Worm (Caenorhabditis elegans) whole organism, L3 larva: ENCODE data around the gene ckb-4.
A peak's percentile ranks its signal among the peaks of the same experiment; 100 is the strongest.

Experiments
- ZK546.5 ChIP-seq: sonication (generic microtip); optimal IDR thresholded peaks from 2 replicates; lab custom pipeline; 2017; ENCODE audit warnings: missing biosample characterization, missing genetic modification characterization
- aly-2 ChIP-seq: fragments of 150-350 bp; optimal IDR thresholded peaks from 2 replicates; lab custom pipeline; 2014; ENCODE audit warnings: missing biosample characterization, missing genetic modification characterization
- ama-1 ChIP-seq: fragments of 150-350 bp; optimal IDR thresholded peaks from 2 replicates; lab custom pipeline; 2018
- ceh-16 ChIP-seq: sonication (generic microtip); optimal IDR thresholded peaks from 2 replicates; lab custom pipeline; 2017; ENCODE audit warnings: missing biosample characterization, missing genetic modification characterization
- ceh-28 ChIP-seq: fragments of 150-350 bp; optimal IDR thresholded peaks from 2 replicates; lab custom pipeline; 2014; ENCODE audit warnings: missing biosample characterization, missing genetic modification reagents, missing genetic modification characterization
- ceh-9 ChIP-seq: sonication (generic microtip); optimal IDR thresholded peaks from 2 replicates; lab custom pipeline; 2018; ENCODE audit warnings: missing biosample characterization, missing genetic modification characterization
- daf-12 ChIP-seq: fragments of 150-350 bp; optimal IDR thresholded peaks from 2 replicates; lab custom pipeline; 2014; ENCODE audit warnings: missing biosample characterization, missing genetic modification reagents, missing genetic modification characterization
- egl-5 ChIP-seq: fragments of 150-350 bp; optimal IDR thresholded peaks from 2 replicates; lab custom pipeline; 2017; ENCODE audit warnings: missing biosample characterization, missing genetic modification reagents, missing genetic modification characterization, inconsistent platforms
- elt-1 ChIP-seq: fragments of 150-350 bp; optimal IDR thresholded peaks from 2 replicates; lab custom pipeline; 2014; ENCODE audit warnings: missing biosample characterization, missing genetic modification characterization
- elt-3 ChIP-seq, 3 experiments: fragments of 150-350 bp in 1 of 3; sonication (generic microtip) in 2 of 3; optimal IDR thresholded peaks; 2 replicates in 2 of 3; 4 replicates in 1 of 3; lab custom pipeline; 2014 to 2017; ENCODE audit warnings: missing biosample characterization in 3 of 3, missing genetic modification characterization in 3 of 3
- eor-1 ChIP-seq, 2 experiments: fragments of 150-350 bp; optimal IDR thresholded peaks; 2 replicates each; lab custom pipeline; 2014 to 2018; ENCODE audit warnings: missing biosample characterization in 2 of 2, missing genetic modification characterization in 2 of 2
- fkh-10 ChIP-seq: sonication (generic microtip); optimal IDR thresholded peaks from 2 replicates; lab custom pipeline; 2017; ENCODE audit warnings: missing biosample characterization, missing genetic modification reagents, missing genetic modification characterization
- fkh-2 ChIP-seq: fragments of 150-350 bp; optimal IDR thresholded peaks from 2 replicates; lab custom pipeline; 2014; ENCODE audit warnings: missing biosample characterization, missing genetic modification reagents, missing genetic modification characterization
- fos-1 ChIP-seq: fragments of 150-350 bp; optimal IDR thresholded peaks from 2 replicates; lab custom pipeline; 2014; ENCODE audit warnings: missing biosample characterization, missing genetic modification characterization
- jun-1 ChIP-seq: fragments of 150-350 bp; optimal IDR thresholded peaks from 2 replicates; lab custom pipeline; 2014; ENCODE audit warnings: missing biosample characterization, missing genetic modification reagents, missing genetic modification characterization
- lin-15B ChIP-seq: fragments of 150-350 bp; optimal IDR thresholded peaks from 2 replicates; lab custom pipeline; 2014; ENCODE audit warnings: missing biosample characterization, missing genetic modification characterization
- lin-39 ChIP-seq: fragments of 150-350 bp; optimal IDR thresholded peaks from 2 replicates; lab custom pipeline; 2018; ENCODE audit warnings: missing biosample characterization, missing genetic modification reagents, missing genetic modification characterization
- lsy-12 ChIP-seq: sonication (generic microtip); optimal IDR thresholded peaks from 2 replicates; lab custom pipeline; 2016; ENCODE audit warnings: mild to moderate bottlenecking, missing genetic modification characterization, missing compliant biosample characterization
- mdl-1 ChIP-seq: fragments of 150-350 bp; optimal IDR thresholded peaks from 2 replicates; lab custom pipeline; 2014; ENCODE audit warnings: missing biosample characterization, missing genetic modification characterization
- mml-1 ChIP-seq: fragments of 150-350 bp; sonication (generic microtip); optimal IDR thresholded peaks from 3 replicates; lab custom pipeline; 2014; ENCODE audit warnings: missing biosample characterization, missing genetic modification characterization
- nfya-1 ChIP-seq: sonication (generic microtip); optimal IDR thresholded peaks from 2 replicates; lab custom pipeline; 2017; ENCODE audit warnings: missing genetic modification characterization, mild to moderate bottlenecking, missing compliant biosample characterization, antibody characterized with exemption, moderate library complexity; ENCODE audit not compliant: insufficient read depth
- nhr-11 ChIP-seq: fragments of 150-350 bp; optimal IDR thresholded peaks from 2 replicates; lab custom pipeline; 2014; ENCODE audit warnings: missing biosample characterization, missing genetic modification characterization
- nhr-12 ChIP-seq: fragments of 150-350 bp; optimal IDR thresholded peaks from 2 replicates; lab custom pipeline; 2014; ENCODE audit warnings: missing biosample characterization, missing genetic modification characterization
- nhr-23 ChIP-seq: fragments of 150-350 bp; optimal IDR thresholded peaks from 2 replicates; lab custom pipeline; 2014; ENCODE audit warnings: missing biosample characterization, missing genetic modification reagents, missing genetic modification characterization
- nhr-237 ChIP-seq: fragments of 150-350 bp; optimal IDR thresholded peaks from 2 replicates; lab custom pipeline; 2014; ENCODE audit warnings: missing biosample characterization, missing genetic modification characterization
- nhr-28 ChIP-seq: fragments of 150-350 bp; optimal IDR thresholded peaks from 2 replicates; lab custom pipeline; 2014; ENCODE audit warnings: missing biosample characterization, missing genetic modification characterization
- nhr-43 ChIP-seq: sonication (generic microtip); optimal IDR thresholded peaks from 2 replicates; lab custom pipeline; 2016; ENCODE audit warnings: mild to moderate bottlenecking, missing genetic modification characterization, missing compliant biosample characterization; ENCODE audit not compliant: poor library complexity, severe bottlenecking
- nhr-67 ChIP-seq: fragments of 150-350 bp; optimal IDR thresholded peaks from 2 replicates; lab custom pipeline; 2014; ENCODE audit warnings: missing biosample characterization, missing genetic modification characterization
- nhr-76 ChIP-seq: fragments of 150-350 bp; sonication (generic microtip); optimal IDR thresholded peaks from 5 replicates; lab custom pipeline; 2014; ENCODE audit warnings: missing biosample characterization, missing genetic modification characterization
- nhr-77 ChIP-seq: fragments of 150-350 bp; optimal IDR thresholded peaks from 2 replicates; lab custom pipeline; 2014; ENCODE audit warnings: missing biosample characterization, missing genetic modification characterization
- pha-4 ChIP-seq: fragments of 150-350 bp; optimal IDR thresholded peaks from 2 replicates; lab custom pipeline; 2014; ENCODE audit warnings: missing biosample characterization, missing genetic modification reagents, missing genetic modification characterization
- pqm-1 ChIP-seq: fragments of 150-350 bp; optimal IDR thresholded peaks from 2 replicates; lab custom pipeline; 2017; ENCODE audit warnings: missing biosample characterization, missing genetic modification characterization, inconsistent platforms
- sea-2 ChIP-seq: fragments of 150-350 bp; sonication (generic microtip); optimal IDR thresholded peaks from 4 replicates; lab custom pipeline; 2014; ENCODE audit warnings: missing biosample characterization, missing genetic modification reagents, missing genetic modification characterization
- skn-1 ChIP-seq: fragments of 150-350 bp; optimal IDR thresholded peaks from 2 replicates; lab custom pipeline; 2014; ENCODE audit warnings: missing biosample characterization, missing genetic modification characterization
- snpc-4 ChIP-seq: fragments of 150-350 bp; optimal IDR thresholded peaks from 2 replicates; lab custom pipeline; 2014; ENCODE audit warnings: missing biosample characterization, missing genetic modification characterization
- tbx-2 ChIP-seq: sonication (generic microtip); optimal IDR thresholded peaks from 2 replicates; lab custom pipeline; 2016; ENCODE audit warnings: mild to moderate bottlenecking, missing genetic modification characterization, missing compliant biosample characterization
- unc-39 ChIP-seq: sonication (generic microtip); optimal IDR thresholded peaks from 4 replicates; lab custom pipeline; 2017; ENCODE audit warnings: missing biosample characterization, missing genetic modification characterization
- unc-62 ChIP-seq: fragments of 150-350 bp; sonication (generic microtip); optimal IDR thresholded peaks from 4 replicates; lab custom pipeline; 2014; ENCODE audit warnings: missing biosample characterization, missing genetic modification reagents, missing genetic modification characterization
- zag-1 ChIP-seq: fragments of 150-350 bp; optimal IDR thresholded peaks from 2 replicates; lab custom pipeline; 2014; ENCODE audit warnings: missing biosample characterization, missing genetic modification characterization
- ztf-11 ChIP-seq: fragments of 150-350 bp; optimal IDR thresholded peaks from 2 replicates; lab custom pipeline; 2014; ENCODE audit warnings: missing biosample characterization, missing genetic modification characterization
- ztf-4 ChIP-seq: fragments of 150-350 bp; optimal IDR thresholded peaks from 2 replicates; lab custom pipeline; 2014; ENCODE audit warnings: missing biosample characterization, missing genetic modification characterization

ckb-4 gene

DNA sequence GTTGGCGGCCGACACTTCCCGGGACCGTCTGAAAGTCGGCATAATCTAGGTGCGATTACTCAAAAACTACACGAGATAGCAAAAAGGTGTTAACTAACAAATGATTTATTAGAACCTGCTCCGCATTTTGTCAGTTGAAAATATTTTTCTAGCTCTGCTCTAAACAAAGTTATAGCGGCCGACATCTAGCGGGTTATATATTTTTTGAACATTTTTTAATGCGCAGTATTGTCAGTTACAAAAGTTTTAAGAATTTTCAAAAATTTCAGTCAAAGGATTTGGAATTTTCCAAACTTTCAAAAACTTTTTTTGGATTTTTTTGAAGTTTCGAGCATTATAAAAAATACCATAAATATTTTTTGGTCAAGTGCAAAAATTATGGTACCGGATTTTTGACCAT is 28.0 kb downstream of the ckb-4 start:
- TF ChIP-seq mdl-1 (tag; lab: Kevin White, UChicago): no peak
- no peak for TF ChIP-seq nhr-76
- TF ChIP-seq nhr-11: no peak
- no peak for TF ChIP-seq pqm-1 (tag; lab: Kevin White, UChicago)
- no peak for TF ChIP-seq ceh-16 (tag; lab: Kevin White, UChicago)
- TF ChIP-seq nfya-1 (tag; lab: Kevin White, UChicago): no peak

DNA sequence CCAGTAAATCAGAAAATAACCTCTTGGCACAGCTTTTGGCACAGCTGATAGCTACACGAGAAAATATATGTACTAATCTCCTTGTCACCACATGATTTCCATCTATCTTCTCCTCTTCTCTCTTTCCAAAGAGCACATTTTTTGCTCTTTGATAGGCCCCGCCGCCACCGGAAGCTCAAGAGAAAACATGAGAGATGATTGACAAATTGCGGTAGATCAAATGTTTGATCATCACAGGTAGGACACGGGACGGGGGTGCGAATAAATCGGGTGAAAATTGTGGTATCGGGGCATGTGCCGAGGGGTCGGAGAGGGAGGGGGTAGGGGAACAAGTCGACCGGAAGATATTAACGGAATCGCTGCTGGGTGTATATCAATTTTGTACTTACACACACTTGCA is 33.2 kb downstream of the ckb-4 start:
- no peak for TF ChIP-seq mml-1
- peak; percentile 53 for TF ChIP-seq lin-39

DNA sequence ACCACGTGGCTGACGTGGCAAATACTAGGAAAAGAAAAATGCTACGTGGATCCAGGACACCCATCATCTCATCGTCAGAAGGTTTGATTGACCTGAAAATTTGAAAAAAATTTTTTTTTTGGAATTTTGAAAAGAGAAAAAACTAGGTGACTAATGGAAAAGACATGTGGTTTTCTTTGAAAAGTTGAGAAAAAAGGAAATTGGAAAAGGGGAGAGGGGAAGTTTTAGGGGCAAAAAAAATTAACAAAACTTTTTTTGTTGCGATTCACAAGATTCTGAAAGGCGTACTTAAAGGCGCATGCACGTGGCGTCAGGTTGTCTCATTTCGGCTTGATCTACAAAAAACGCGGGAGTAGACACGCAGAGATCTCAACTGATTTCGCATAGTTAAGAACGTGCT is 36.4 kb downstream of the ckb-4 start, which contains the start of gene Y40B10A.9:
Y40B10A.9 (minus strand) TSS at position 101 of the 400 bp plus-strand sequence.
- no peak for TF ChIP-seq mml-1
- no peak for TF ChIP-seq jun-1
- no peak for TF ChIP-seq fkh-10 (GFP tag; lab: Kevin White, UChicago)
- TF ChIP-seq ceh-9 (tag; lab: Kevin White, UChicago): no peak
- no peak for TF ChIP-seq ZK546.5 (tag; lab: Kevin White, UChicago)
- TF ChIP-seq elt-1 (tag; lab: Kevin White, UChicago): no peak
- no peak for TF ChIP-seq nfya-1 (tag; lab: Kevin White, UChicago)
- TF ChIP-seq eor-1 (tag; optimal IDR thresholded peaks at IDR 0.05; lab: Kevin White, UChicago): no peak
- TF ChIP-seq nhr-12 (tag; lab: Kevin White, UChicago): no peak
- no peak for TF ChIP-seq nhr-237 (tag; lab: Kevin White, UChicago)
- no peak for TF ChIP-seq nhr-28 (tag; lab: Kevin White, UChicago)
- no peak for TF ChIP-seq lin-39
- no peak for TF ChIP-seq egl-5 (tag; lab: Kevin White, UChicago)
- no peak for TF ChIP-seq nhr-11
- no peak for TF ChIP-seq pha-4 (tag; lab: Kevin White, UChicago)
- TF ChIP-seq fkh-2 (tag; lab: Kevin White, UChicago): no peak
- TF ChIP-seq elt-3 (tag; optimal IDR thresholded peaks at IDR 0.05; lab: Kevin White, UChicago): no peak
- TF ChIP-seq snpc-4 (tag; lab: Kevin White, UChicago): no peak

DNA sequence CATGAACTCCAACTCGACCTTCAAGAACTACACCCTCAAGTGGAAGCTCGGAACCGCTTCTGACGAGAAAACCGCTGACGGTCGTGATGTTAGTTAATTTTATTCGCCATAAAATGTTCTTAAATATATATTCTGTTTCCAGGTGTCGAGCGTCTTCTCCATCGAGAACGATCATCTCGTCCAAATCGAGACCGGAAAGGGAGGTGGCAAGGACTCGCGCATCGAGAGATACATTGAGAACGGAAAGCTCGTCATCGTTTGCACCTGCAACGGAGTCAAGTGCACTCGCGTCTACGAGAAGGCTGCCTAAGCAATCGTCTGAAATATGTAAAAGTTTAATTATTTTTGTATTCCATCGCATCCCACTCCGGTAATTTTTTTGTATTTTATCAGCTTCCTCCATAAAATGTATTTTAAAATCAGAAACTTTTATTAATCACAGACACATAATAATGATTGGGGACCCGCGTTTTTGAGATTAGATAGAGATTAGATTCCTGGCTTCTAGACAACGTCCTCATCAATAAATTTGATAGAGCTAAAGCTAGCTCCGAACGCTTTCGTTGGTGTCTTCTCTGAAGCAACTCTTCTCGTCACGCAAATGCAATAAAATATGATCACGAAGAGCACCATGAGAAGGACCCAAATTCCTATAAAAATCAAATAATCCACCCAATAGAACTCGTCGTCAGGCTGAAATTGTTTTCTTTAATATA is 40.3 kb downstream of the ckb-4 start:
- TF ChIP-seq ama-1 (lab: Kevin White, UChicago) (peak; percentile 21), nhr-77 (tag; lab: Kevin White, UChicago) (no peak), nhr-23 (tag; lab: Kevin White, UChicago) (no peak)

DNA sequence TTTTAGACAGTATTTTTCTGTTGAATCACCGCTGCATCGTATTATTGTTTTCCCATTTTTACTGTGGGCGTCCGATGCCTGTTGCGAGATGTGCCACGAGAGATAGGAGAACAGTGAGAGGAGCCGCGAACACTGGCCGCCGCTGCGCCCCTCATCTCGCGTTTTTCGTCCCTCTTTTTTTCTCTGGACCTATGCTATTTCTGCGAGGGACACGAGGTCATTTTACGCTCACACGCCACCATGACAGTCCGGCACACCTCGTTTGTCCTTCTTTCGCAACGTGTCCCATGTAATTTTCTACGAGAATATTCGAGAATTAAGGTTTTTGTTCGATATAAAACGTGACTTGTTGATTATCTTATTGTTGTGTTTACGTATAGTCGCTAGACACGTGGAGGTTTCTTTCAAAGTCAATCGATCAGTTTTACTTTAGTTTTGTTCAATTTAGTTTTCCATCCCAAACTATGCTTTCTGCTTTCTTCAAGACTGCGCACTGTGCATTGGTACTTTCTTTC is 41.2 kb downstream of the ckb-4 start, which contains the start of gene lbp-9:
lbp-9 (plus strand) TSS at position 465 of the 515 bp plus-strand sequence.
- TF ChIP-seq aly-2 (tag; lab: Kevin White, UChicago): no peak
- no peak for TF ChIP-seq nhr-77 (tag; lab: Kevin White, UChicago)
- TF ChIP-seq ama-1 (lab: Kevin White, UChicago): no peak
- no peak for TF ChIP-seq elt-1 (tag; lab: Kevin White, UChicago)
- TF ChIP-seq zag-1 (tag; lab: Kevin White, UChicago): no peak
- no peak for TF ChIP-seq fkh-2 (tag; lab: Kevin White, UChicago)
- no peak for TF ChIP-seq fos-1 (tag; lab: Kevin White, UChicago)
- TF ChIP-seq nfya-1 (tag; lab: Kevin White, UChicago): peak; percentile 55
- no peak for TF ChIP-seq ceh-9 (tag; lab: Kevin White, UChicago)
- no peak for TF ChIP-seq ztf-11 (tag; lab: Kevin White, UChicago)
- peak; percentile 20 for TF ChIP-seq egl-5 (tag; lab: Kevin White, UChicago)
- no peak for TF ChIP-seq mdl-1 (tag; lab: Kevin White, UChicago)
- TF ChIP-seq nhr-43: no peak
- TF ChIP-seq unc-62 (GFP tag; lab: Kevin White, UChicago): no peak
- no peak for TF ChIP-seq nhr-67 (tag; lab: Kevin White, UChicago)
- TF ChIP-seq tbx-2 (tag; lab: Kevin White, UChicago): no peak
- no peak for TF ChIP-seq nhr-11
- no peak for TF ChIP-seq mml-1
- TF ChIP-seq eor-1 (tag; optimal IDR thresholded peaks at IDR 0.05; lab: Kevin White, UChicago): no peak
- no peak for TF ChIP-seq daf-12 (tag; lab: Kevin White, UChicago)
- peak; percentile 3 for TF ChIP-seq lin-15B (tag; lab: Kevin White, UChicago)
- peak; percentile 11 for TF ChIP-seq pha-4 (tag; lab: Kevin White, UChicago)
- peak; percentile 12 for TF ChIP-seq nhr-23 (tag; lab: Kevin White, UChicago)
- no peak for TF ChIP-seq sea-2 (GFP tag; lab: Kevin White, UChicago)
- TF ChIP-seq lin-39: peak; percentile 56
- TF ChIP-seq skn-1 (tag; lab: Kevin White, UChicago): no peak
- no peak for TF ChIP-seq jun-1
- TF ChIP-seq nhr-28 (tag; lab: Kevin White, UChicago): no peak
- no peak for TF ChIP-seq nhr-76
- TF ChIP-seq ceh-28 (tag; lab: Kevin White, UChicago): peak; percentile 10
- no peak for TF ChIP-seq nhr-12 (tag; lab: Kevin White, UChicago)
- no peak for TF ChIP-seq unc-39 (tag; lab: Kevin White, UChicago)
- no peak for TF ChIP-seq ztf-4 (tag; lab: Kevin White, UChicago)
- no peak for TF ChIP-seq ZK546.5 (tag; lab: Kevin White, UChicago)
- no peak for TF ChIP-seq lsy-12 (tag; lab: Kevin White, UChicago)
